Worm (Caenorhabditis elegans) whole organism, L2 larva: Measurements from ENCODE around the gene EGAP9.4.

ENCODE experiments used
- lin-11 ChIP-seq: fragments of 150-350 bp; sonication (generic microtip); optimal IDR thresholded peaks from 2 replicates; lab custom pipeline; 2014; ENCODE audit warnings: missing biosample characterization, missing genetic modification characterization, inconsistent platforms, mixed read lengths
- nhr-11 ChIP-seq: fragments of 150-350 bp; optimal IDR thresholded peaks from 2 replicates; lab custom pipeline; 2014; ENCODE audit warnings: missing biosample characterization, missing genetic modification characterization
- nhr-21 ChIP-seq: fragments of 150-350 bp; optimal IDR thresholded peaks from 2 replicates; lab custom pipeline; 2014; ENCODE audit warnings: missing biosample characterization, missing genetic modification characterization
- snpc-4 ChIP-seq: fragments of 150-350 bp; optimal IDR thresholded peaks from 2 replicates; lab custom pipeline; 2014; ENCODE audit warnings: missing biosample characterization, missing genetic modification characterization
- unc-39 ChIP-seq: fragments of 150-350 bp; optimal IDR thresholded peaks from 2 replicates; lab custom pipeline; 2014; ENCODE audit warnings: missing biosample characterization, missing genetic modification characterization
- zag-1 ChIP-seq: fragments of 150-350 bp; optimal IDR thresholded peaks from 2 replicates; lab custom pipeline; 2014; ENCODE audit warnings: missing biosample characterization, missing genetic modification characterization

DNA sequence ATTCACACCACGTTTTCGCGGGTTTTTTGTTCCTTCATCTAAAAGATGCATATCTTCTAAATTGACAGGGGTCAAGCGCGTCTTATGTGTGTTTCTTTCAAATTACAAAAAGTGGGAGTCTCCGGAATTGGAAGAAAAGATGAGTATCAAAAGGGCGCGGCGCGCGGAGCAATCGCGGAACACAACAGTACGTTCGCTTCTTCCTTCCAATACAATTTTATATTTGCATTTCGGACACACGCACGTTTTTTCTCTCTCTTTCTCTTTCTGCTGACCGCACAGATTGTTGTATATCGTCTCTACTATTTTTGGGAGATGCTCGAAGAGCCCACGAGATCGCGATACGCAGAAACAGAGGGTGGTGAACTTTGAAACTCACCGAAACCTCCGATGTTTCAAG, 28.4 kb upstream of the EGAP9.4 start:
- TF ChIP-seq nhr-11 (tag; lab: Kevin White, UChicago) (no peak), zag-1 (tag; lab: Kevin White, UChicago) (no peak), unc-39 (no peak), nhr-21 (no peak), snpc-4 (tag; lab: Kevin White, UChicago) (no peak), lin-11 (tag; lab: Kevin White, UChicago) (no peak)
